Worm (Caenorhabditis elegans) whole organism, L2 larva: ENCODE data around the gene camt-1.

ENCODE experiments used
- alr-1 ChIP-seq: fragments of 150-350 bp; optimal IDR thresholded peaks from 2 replicates; lab custom pipeline; 2014; ENCODE audit warnings: missing biosample characterization, missing genetic modification characterization
- ceh-82 ChIP-seq: fragments of 150-350 bp; optimal IDR thresholded peaks from 2 replicates; lab custom pipeline; 2014; ENCODE audit warnings: missing biosample characterization, missing genetic modification characterization
- crh-2 ChIP-seq: sonication (generic microtip); optimal IDR thresholded peaks from 2 replicates; lab custom pipeline; 2017; ENCODE audit warnings: missing biosample characterization, missing genetic modification characterization
- elt-1 ChIP-seq: fragments of 150-350 bp; optimal IDR thresholded peaks from 2 replicates; lab custom pipeline; 2014; ENCODE audit warnings: missing biosample characterization, missing genetic modification characterization
- fos-1 ChIP-seq: fragments of 150-350 bp; optimal IDR thresholded peaks from 2 replicates; lab custom pipeline; 2014; ENCODE audit warnings: missing biosample characterization, missing genetic modification characterization
- mdl-1 ChIP-seq, 2 experiments: fragments of 150-350 bp in 1 of 2; sonication (generic microtip) in 1 of 2; optimal IDR thresholded peaks; 2 replicates each; lab custom pipeline; 2017; ENCODE audit warnings: missing biosample characterization in 2 of 2, missing genetic modification characterization in 2 of 2
- nhr-10 ChIP-seq: sonication (generic microtip); optimal IDR thresholded peaks from 2 replicates; lab custom pipeline; 2017; ENCODE audit warnings: missing biosample characterization, missing genetic modification characterization
- nhr-12 ChIP-seq: fragments of 150-350 bp; optimal IDR thresholded peaks from 2 replicates; lab custom pipeline; 2014; ENCODE audit warnings: missing biosample characterization, missing genetic modification characterization
- nhr-77 ChIP-seq: fragments of 150-350 bp; optimal IDR thresholded peaks from 2 replicates; lab custom pipeline; 2014; ENCODE audit warnings: missing biosample characterization, missing genetic modification characterization
- snpc-4 ChIP-seq: fragments of 150-350 bp; optimal IDR thresholded peaks from 2 replicates; lab custom pipeline; 2014; ENCODE audit warnings: missing biosample characterization, missing genetic modification characterization
- unc-39 ChIP-seq: fragments of 150-350 bp; optimal IDR thresholded peaks from 2 replicates; lab custom pipeline; 2014; ENCODE audit warnings: missing biosample characterization, missing genetic modification characterization

ce11 chrII:4467869-4468268, 37.1 kb downstream of the camt-1 start, which contains the start of gene W06B4.2:
- no peak for TF ChIP-seq nhr-12 (tag; lab: Kevin White, UChicago)
- no peak for TF ChIP-seq ceh-82
- no peak for TF ChIP-seq nhr-77 (tag; lab: Kevin White, UChicago)
- TF ChIP-seq elt-1 (tag; lab: Kevin White, UChicago) = no peak
- no peak for TF ChIP-seq crh-2 (tag; lab: Kevin White, UChicago)
- no peak for TF ChIP-seq fos-1 (tag; lab: Kevin White, UChicago)
- TF ChIP-seq nhr-10 (tag; lab: Kevin White, UChicago) = no peak
- no peak for TF ChIP-seq snpc-4 (tag; lab: Kevin White, UChicago)
- TF ChIP-seq mdl-1 (tag; optimal IDR thresholded peaks at IDR 0.05; lab: Kevin White, UChicago) = no peak
- TF ChIP-seq alr-1 = no peak
- no peak for TF ChIP-seq unc-39
